Fruit fly (Drosophila melanogaster): ENCODE measurements around the gene slx1.
A peak's percentile ranks its signal among the peaks of the same experiment; 100 is the strongest.

DNA sequence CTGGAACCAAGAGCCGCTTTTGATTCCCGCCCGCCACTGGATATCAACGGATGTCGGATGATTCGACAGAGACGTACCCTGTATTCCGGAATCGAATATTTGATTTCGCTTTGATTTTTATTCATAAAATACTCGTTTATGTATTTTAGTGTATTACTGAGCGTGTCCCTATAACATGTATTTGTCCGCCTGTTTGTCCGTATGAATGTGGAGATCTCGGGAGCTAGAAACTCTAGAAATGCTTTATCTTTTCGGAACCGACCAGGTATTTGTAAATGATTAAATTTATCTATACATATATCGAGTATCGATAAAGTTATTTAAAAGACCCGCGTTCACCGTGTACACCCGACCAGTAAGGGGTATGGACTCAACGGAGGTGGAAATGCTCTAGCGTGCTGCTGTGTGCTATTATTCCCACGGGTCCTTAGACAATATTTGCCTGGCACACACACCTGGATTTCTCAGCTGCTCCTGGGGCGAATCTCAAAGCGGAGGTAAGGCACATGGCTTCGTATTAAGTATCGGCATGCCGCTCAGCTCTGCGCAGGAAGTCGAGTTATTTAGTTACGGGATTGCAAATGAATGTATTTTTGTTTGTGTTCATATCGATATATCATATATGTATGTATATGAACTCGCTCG lies 39.8 kb upstream of the slx1 start:
- TF ChIP-seq ems (GFP tag; optimal IDR thresholded peaks at IDR 0.05): no peak
- no peak for TF ChIP-seq tio (GFP tag; optimal IDR thresholded peaks at IDR 0.05)
- no peak for TF ChIP-seq CG42726 (GFP tag; IDR thresholded peaks at IDR 0.05; ENCODE audit: partially characterized antibody)
- TF ChIP-seq ATbp (GFP tag; optimal IDR thresholded peaks at IDR 0.05): no peak
- peak; percentile 38 for TF ChIP-seq CG18599 (GFP tag; optimal IDR thresholded peaks at IDR 0.05)
- no peak for TF ChIP-seq NfI (GFP tag; optimal IDR thresholded peaks at IDR 0.05)
- TF ChIP-seq Xbp1 (GFP tag; optimal IDR thresholded peaks at IDR 0.05): no peak
- TF ChIP-seq CG11398 (GFP tag; optimal IDR thresholded peaks at IDR 0.05): no peak
